Fruit fly (Drosophila melanogaster) whole organism, wandering third instar larva: ENCODE measurements around the gene CG12984.

Source experiments
- Abd-B ChIP-seq: fragments of >200 bp; optimal IDR thresholded peaks from 2 replicates; lab custom pipeline; 2017; ENCODE audit warnings: missing biosample characterization, missing genetic modification characterization
- CG32264 ChIP-seq: fragments of 200-800 bp; sonication (Bioruptor generic); optimal IDR thresholded peaks from 2 replicates; lab custom pipeline; 2016; ENCODE audit warnings: missing biosample characterization, missing genetic modification characterization
- CG9705 ChIP-seq: fragments of 200-800 bp; sonication (Bioruptor generic); optimal IDR thresholded peaks from 2 replicates; lab custom pipeline; 2018; ENCODE audit warnings: missing biosample characterization, mild to moderate bottlenecking, missing genetic modification characterization
- CrebA ChIP-seq: fragments of 200-800 bp; sonication (Bioruptor generic); optimal IDR thresholded peaks from 2 replicates; lab custom pipeline; 2016; ENCODE audit warnings: missing biosample characterization, mild to moderate bottlenecking, missing genetic modification characterization, borderline replicate concordance
- Dfd ChIP-seq: fragments of >200 bp; optimal IDR thresholded peaks from 2 replicates; lab custom pipeline; 2017; ENCODE audit warnings: missing biosample characterization, missing genetic modification characterization
- Dif ChIP-seq: fragments of 200-275, 200-300 bp; sonication (Bioruptor generic); optimal IDR thresholded peaks from 2 replicates; lab custom pipeline; 2018; ENCODE audit warnings: missing biosample characterization, missing genetic modification characterization; ENCODE audit not compliant: partially characterized antibody
- HLH106 ChIP-seq: fragments of 200-800 bp; optimal IDR thresholded peaks from 3 replicates; lab custom pipeline; 2019; ENCODE audit warnings: missing biosample characterization, mild to moderate bottlenecking, missing genetic modification characterization, moderate library complexity
- Hnf4 ChIP-seq: fragments of 200-800 bp; sonication (Bioruptor generic); optimal IDR thresholded peaks from 2 replicates; lab custom pipeline; 2016; ENCODE audit warnings: missing biosample characterization, mild to moderate bottlenecking, missing genetic modification characterization
- Hr78 ChIP-seq: fragments of >200 bp; optimal IDR thresholded peaks from 2 replicates; lab custom pipeline; 2017; ENCODE audit warnings: missing biosample characterization, missing genetic modification characterization
- Hr83 ChIP-seq: fragments of 200-300 bp; sonication (Bioruptor generic); optimal IDR thresholded peaks from 2 replicates; lab custom pipeline; 2016; ENCODE audit warnings: missing biosample characterization, mild to moderate bottlenecking, missing genetic modification characterization, moderate library complexity; ENCODE audit not compliant: poor library complexity, severe bottlenecking
- Mio ChIP-seq: sonication (Bioruptor generic); optimal IDR thresholded peaks from 2 replicates; lab custom pipeline; 2016; ENCODE audit warnings: missing biosample characterization, missing genetic modification characterization
- Myc ChIP-seq: fragments of >200 bp; optimal IDR thresholded peaks from 2 replicates; lab custom pipeline; 2017
- N ChIP-seq: fragments of >200 bp; optimal IDR thresholded peaks from 2 replicates; lab custom pipeline; 2018; ENCODE audit warnings: missing biosample characterization, missing external identifiers, missing genetic modification characterization
- OdsH ChIP-seq: fragments of 200-800 bp; sonication (Bioruptor generic); optimal IDR thresholded peaks from 2 replicates; lab custom pipeline; 2016; ENCODE audit warnings: missing biosample characterization, mild to moderate bottlenecking, missing genetic modification characterization
- Rel ChIP-seq, 2 experiments: fragments of 200-800 bp; sonication (Bioruptor generic) in 1 of 2; optimal IDR thresholded peaks; 2 replicates in 1 of 2; 3 replicates in 1 of 2; lab custom pipeline; 2016 to 2019; ENCODE audit warnings: mild to moderate bottlenecking in 2 of 2, missing biosample characterization in 2 of 2, missing genetic modification characterization in 2 of 2, moderate library complexity in 1 of 2
- Sp1 ChIP-seq: fragments of 200-800 bp; sonication (Bioruptor generic); optimal IDR thresholded peaks from 3 replicates; lab custom pipeline; 2019; ENCODE audit warnings: missing biosample characterization, mild to moderate bottlenecking, missing genetic modification characterization, moderate library complexity
- Vsx2 ChIP-seq: fragments of 200-300, 225-300 bp; sonication (Bioruptor generic); optimal IDR thresholded peaks from 2 replicates; lab custom pipeline; 2018; ENCODE audit warnings: missing biosample characterization, missing genetic modification characterization; ENCODE audit not compliant: partially characterized antibody
- br ChIP-seq: fragments of 200-800 bp; sonication (Bioruptor generic); optimal IDR thresholded peaks from 2 replicates; lab custom pipeline; 2016; ENCODE audit warnings: missing biosample characterization, missing genetic modification characterization
- brk ChIP-seq: fragments of 200-800 bp; sonication (Bioruptor generic); optimal IDR thresholded peaks from 2 replicates; lab custom pipeline; 2016; ENCODE audit warnings: missing biosample characterization, mild to moderate bottlenecking, missing genetic modification characterization
- dl ChIP-seq, 2 experiments: fragments of 175-275, 200-275 bp in 1 of 2; fragments of 200-275 bp in 1 of 2; sonication (Bioruptor generic); optimal IDR thresholded peaks; lab custom pipeline; 2018; ENCODE audit warnings: mild to moderate bottlenecking in 2 of 2, missing biosample characterization in 2 of 2, missing genetic modification characterization in 2 of 2, moderate library complexity in 2 of 2; ENCODE audit not compliant: partially characterized antibody in 2 of 2, insufficient read depth in 1 of 2
- dmrt93B ChIP-seq: fragments of 200-800 bp; sonication (Bioruptor generic); optimal IDR thresholded peaks from 2 replicates; lab custom pipeline; 2018; ENCODE audit warnings: missing biosample characterization, mild to moderate bottlenecking, missing genetic modification characterization
- dsf ChIP-seq: sonication (Bioruptor generic); optimal IDR thresholded peaks from 2 replicates; lab custom pipeline; 2016; ENCODE audit warnings: missing biosample characterization, missing genetic modification characterization, borderline replicate concordance
- ey ChIP-seq: fragments of 200-800 bp; sonication (Bioruptor generic); optimal IDR thresholded peaks from 2 replicates; lab custom pipeline; 2016; ENCODE audit warnings: missing biosample characterization, missing genetic modification characterization
- foxo ChIP-seq, 2 experiments: fragments of 200-800 bp; sonication (Bioruptor generic); optimal IDR thresholded peaks; 2 replicates in 1 of 2; 3 replicates in 1 of 2; lab custom pipeline; 2016 to 2017; ENCODE audit warnings: missing biosample characterization in 2 of 2, missing genetic modification characterization in 2 of 2
- fru ChIP-seq: fragments of 200-800 bp; sonication (Bioruptor generic); optimal IDR thresholded peaks from 3 replicates; lab custom pipeline; 2016; ENCODE audit warnings: missing biosample characterization, mild to moderate bottlenecking, missing genetic modification characterization
- h ChIP-seq: fragments of 200-800 bp; sonication (Bioruptor generic); optimal IDR thresholded peaks from 3 replicates; lab custom pipeline; 2016; ENCODE audit warnings: missing biosample characterization, mild to moderate bottlenecking, missing genetic modification characterization
- jim ChIP-seq: fragments of 175-275, 200-325 bp; sonication (Bioruptor generic); optimal IDR thresholded peaks from 2 replicates; lab custom pipeline; 2016; ENCODE audit warnings: missing biosample characterization, mild to moderate bottlenecking, missing genetic modification characterization
- pan ChIP-seq: fragments of >200 bp; optimal IDR thresholded peaks from 2 replicates; lab custom pipeline; 2017
- psq ChIP-seq: fragments of 200-800 bp; sonication (Bioruptor generic); optimal IDR thresholded peaks from 3 replicates; lab custom pipeline; 2017; ENCODE audit warnings: missing biosample characterization, mild to moderate bottlenecking, missing genetic modification characterization, moderate library complexity
- rgr ChIP-seq: fragments of 200-800 bp; sonication (Bioruptor generic); optimal IDR thresholded peaks from 3 replicates; lab custom pipeline; 2016; ENCODE audit warnings: missing biosample characterization, mild to moderate bottlenecking, missing genetic modification characterization
- sage ChIP-seq: fragments of 200-800 bp; sonication (Bioruptor generic); optimal IDR thresholded peaks from 2 replicates; lab custom pipeline; 2016; ENCODE audit warnings: missing biosample characterization, mild to moderate bottlenecking, missing genetic modification characterization
- sv ChIP-seq: fragments of 200-800 bp; sonication (Bioruptor generic); optimal IDR thresholded peaks from 3 replicates; lab custom pipeline; 2016; ENCODE audit warnings: missing biosample characterization, missing genetic modification characterization
- tai ChIP-seq: sonication (Bioruptor generic); optimal IDR thresholded peaks from 2 replicates; lab custom pipeline; 2016; ENCODE audit warnings: missing biosample characterization, missing genetic modification characterization
- usp ChIP-seq: fragments of >200 bp; optimal IDR thresholded peaks from 2 replicates; lab custom pipeline; 2017; ENCODE audit warnings: missing biosample characterization, missing genetic modification characterization
- woc ChIP-seq: sonication (Bioruptor generic); optimal IDR thresholded peaks from 2 replicates; lab custom pipeline; 2016; ENCODE audit warnings: missing biosample characterization, mild to moderate bottlenecking, missing genetic modification characterization

Gene CG12984

DNA sequence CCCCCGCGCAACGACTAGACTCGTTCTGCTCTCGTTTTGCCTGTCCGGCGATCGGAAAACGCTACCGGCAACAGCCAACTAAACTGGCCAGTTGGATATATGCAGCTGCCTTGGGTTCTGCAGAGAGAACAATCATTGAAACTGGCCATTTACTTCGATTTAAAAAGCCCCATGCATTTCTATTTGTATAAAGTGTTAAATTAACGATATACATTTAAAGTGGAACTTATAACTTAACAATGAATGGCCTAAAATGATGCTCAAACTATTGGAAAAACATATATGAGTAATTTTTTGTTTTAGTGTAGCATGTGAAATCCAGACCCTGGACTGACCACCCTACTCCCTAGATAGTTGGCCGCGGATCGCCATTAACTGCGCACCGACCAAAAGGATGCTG lies 2.6 kb upstream of the CG12984 start:
- TF ChIP-seq Sp1: no peak
- TF ChIP-seq pan (lab: Kevin White, UChicago): no peak
- no peak for TF ChIP-seq ey
- no peak for TF ChIP-seq br (GFP tag; lab: Kevin White, UChicago)
- TF ChIP-seq jim (GFP tag; lab: Kevin White, UChicago): no peak
- no peak for TF ChIP-seq foxo (GFP tag; optimal IDR thresholded peaks at IDR 0.05; lab: Kevin White, UChicago)
- TF ChIP-seq Rel (GFP tag; optimal IDR thresholded peaks at IDR 0.05; lab: Kevin White, UChicago): no peak
- TF ChIP-seq Rel (tag; optimal IDR thresholded peaks at IDR 0.05; lab: Kevin White, UChicago): no peak
- TF ChIP-seq dsf (GFP tag; lab: Kevin White, UChicago): no peak
- no peak for TF ChIP-seq CG9705 (GFP tag; lab: Kevin White, UChicago)
- TF ChIP-seq Myc (lab: Kevin White, UChicago): no peak
- no peak for TF ChIP-seq Vsx2
- TF ChIP-seq N: no peak
- no peak for TF ChIP-seq Hr83 (GFP tag; lab: Kevin White, UChicago)
- TF ChIP-seq Mio (GFP tag; lab: Kevin White, UChicago): no peak
- no peak for TF ChIP-seq Dfd (GFP tag; lab: Kevin White, UChicago)
- no peak for TF ChIP-seq psq

DNA sequence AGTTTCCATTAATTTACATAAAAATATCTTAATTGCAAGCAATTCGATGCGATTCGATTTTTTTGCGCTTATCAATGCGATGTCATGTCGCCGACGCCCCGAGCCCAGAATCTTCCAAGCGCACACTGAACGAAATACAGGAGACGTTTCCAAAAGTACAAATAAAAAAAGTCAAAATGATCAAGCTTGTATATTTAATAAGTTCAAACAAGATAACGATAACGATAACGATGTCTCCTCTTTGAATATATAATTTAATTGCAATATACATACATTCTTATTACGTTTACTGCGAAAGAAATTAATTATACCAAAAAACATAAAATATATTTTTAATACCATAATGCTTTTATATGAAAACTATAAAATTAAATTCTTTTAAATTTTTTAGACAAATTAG lies 1.2 kb upstream of the CG12984 start:
- TF ChIP-seq N (no peak), Rel (GFP tag; optimal IDR thresholded peaks at IDR 0.05; lab: Kevin White, UChicago) (no peak), Rel (tag; optimal IDR thresholded peaks at IDR 0.05; lab: Kevin White, UChicago) (no peak), Hr78 (GFP tag; lab: Kevin White, UChicago) (no peak), sage (no peak), pan (lab: Kevin White, UChicago) (no peak), Abd-B (GFP tag; lab: Kevin White, UChicago) (no peak), ey (no peak), sv (no peak), h (GFP tag; lab: Kevin White, UChicago) (no peak), rgr (GFP tag; lab: Kevin White, UChicago) (peak; percentile 47), dmrt93B (GFP tag; lab: Kevin White, UChicago) (no peak), usp (GFP tag; lab: Kevin White, UChicago) (no peak), fru (no peak), dsf (GFP tag; lab: Kevin White, UChicago) (no peak), Hnf4 (GFP tag; lab: Kevin White, UChicago) (no peak), psq (peak; percentile 42), Vsx2 (no peak), tai (no peak), jim (GFP tag; lab: Kevin White, UChicago) (no peak), HLH106 (tag; lab: Kevin White, UChicago) (peak; percentile 44), Sp1 (peak; percentile 49), foxo (GFP tag; optimal IDR thresholded peaks at IDR 0.05; lab: Kevin White, UChicago) (peak in 1 of 2 experiments; percentile 42), OdsH (GFP tag; lab: Kevin White, UChicago) (peak; percentile 38), dl (GFP tag; optimal IDR thresholded peaks at IDR 0.05; lab: Kevin White, UChicago; ENCODE audit: insufficient read depth in 1 of 2, partially characterized antibody in 2 of 2) (no peak), CG9705 (GFP tag; lab: Kevin White, UChicago) (no peak), CG32264 (GFP tag; lab: Kevin White, UChicago) (no peak), brk (GFP tag; lab: Kevin White, UChicago) (peak; percentile 9), woc (GFP tag; lab: Kevin White, UChicago) (no peak)

DNA sequence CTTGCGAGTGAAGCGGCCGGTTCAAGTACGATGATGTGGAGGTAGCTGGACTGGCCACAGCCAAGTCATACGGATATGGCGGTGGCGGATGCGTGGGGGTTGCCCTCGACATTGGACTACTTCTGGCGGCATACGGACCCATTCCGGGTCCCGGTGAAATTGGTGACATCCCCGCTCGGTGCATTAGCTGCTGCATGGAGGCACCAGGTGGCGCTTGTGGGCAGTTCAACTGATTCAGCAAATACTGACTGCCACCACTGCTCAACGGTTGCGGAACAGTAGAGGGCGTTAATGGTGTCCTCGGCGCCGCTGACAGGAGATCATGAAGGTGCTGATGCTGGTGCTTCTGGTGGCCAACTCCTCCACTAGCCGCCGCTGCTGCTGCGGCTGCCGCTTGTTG lies 8.2 kb downstream of the CG12984 start:
- TF ChIP-seq br (GFP tag; lab: Kevin White, UChicago): no peak
- no peak for TF ChIP-seq ey
- TF ChIP-seq CrebA (GFP tag; lab: Kevin White, UChicago): no peak
- TF ChIP-seq brk (GFP tag; lab: Kevin White, UChicago): no peak
- TF ChIP-seq tai: no peak
- no peak for TF ChIP-seq Vsx2
- no peak for TF ChIP-seq dmrt93B (GFP tag; lab: Kevin White, UChicago)
- TF ChIP-seq foxo (GFP tag; optimal IDR thresholded peaks at IDR 0.05; lab: Kevin White, UChicago): no peak
- no peak for TF ChIP-seq Dif (GFP tag; lab: Kevin White, UChicago)
- no peak for TF ChIP-seq jim (GFP tag; lab: Kevin White, UChicago)
- no peak for TF ChIP-seq Hr83 (GFP tag; lab: Kevin White, UChicago)
- TF ChIP-seq dsf (GFP tag; lab: Kevin White, UChicago): no peak
- no peak for TF ChIP-seq pan (lab: Kevin White, UChicago)
